Fruit fly (Drosophila melanogaster): Measurements from ENCODE around the gene CG17350.

CG17350 gene

dm6 chr2L:19416602-19417497 is 36.1 kb downstream of the CG17350 start, which contains the start of gene Lectin-galC1 (continued):
- TF ChIP-seq Hsf (GFP tag; optimal IDR thresholded peaks at IDR 0.05) = peak; percentile 89
- peak; percentile 36; the same call in 1 of the 3 replicates for TF ChIP-seq C15 (GFP tag; IDR thresholded peaks at IDR 0.05)
- TF ChIP-seq ewg (GFP tag; optimal IDR thresholded peaks at IDR 0.05) = peak; percentile 81
- TF ChIP-seq H15 (GFP tag; IDR thresholded peaks at IDR 0.05) = peak; percentile 76
- peak; percentile 72 for TF ChIP-seq CG33557 (GFP tag; optimal IDR thresholded peaks at IDR 0.05)
- peak; percentile 80 for TF ChIP-seq Fer3 (tag; optimal IDR thresholded peaks at IDR 0.05)
- peak; percentile 85 for TF ChIP-seq Ada2b (GFP tag; IDR thresholded peaks at IDR 0.05)
- TF ChIP-seq CG7786 (GFP tag; optimal IDR thresholded peaks at IDR 0.05) = peak; percentile 74
- TF ChIP-seq Kr (GFP tag; optimal IDR thresholded peaks at IDR 0.05) = no peak
- peak; percentile 88 for TF ChIP-seq PHDP (tag; optimal IDR thresholded peaks at IDR 0.05)
- TF ChIP-seq zf30C (GFP tag; optimal IDR thresholded peaks at IDR 0.05) = peak; percentile 84
- peak; percentile 36; the same call in 1 of the 2 replicates for TF ChIP-seq klu (GFP tag; IDR thresholded peaks at IDR 0.05)
- peak; percentile 89 for TF ChIP-seq ATbp (GFP tag; optimal IDR thresholded peaks at IDR 0.05)
- TF ChIP-seq ems (GFP tag; optimal IDR thresholded peaks at IDR 0.05) = peak; percentile 89
- peak; percentile 42 for TF ChIP-seq Fer2 (tag; optimal IDR thresholded peaks at IDR 0.05)
- TF ChIP-seq Dek (tag; optimal IDR thresholded peaks at IDR 0.05) = peak; percentile 73
- peak; percentile 86 for TF ChIP-seq bab2 (GFP tag; optimal IDR thresholded peaks at IDR 0.05)
- TF ChIP-seq Sry-β (GFP tag; optimal IDR thresholded peaks at IDR 0.05) = no peak
- peak; percentile 63 for TF ChIP-seq CG9932 (GFP tag; IDR thresholded peaks at IDR 0.05)
- peak; percentile 8 for TF ChIP-seq CG7987 (GFP tag; optimal IDR thresholded peaks at IDR 0.05)
- peak; percentile 57 for TF ChIP-seq wek (GFP tag; optimal IDR thresholded peaks at IDR 0.05)
- TF ChIP-seq CG11085 (GFP tag; IDR thresholded peaks at IDR 0.05) = 0 out of 2 replicates have a peak, but pooled peaks have one; percentile 41
- TF ChIP-seq Side (GFP tag; optimal IDR thresholded peaks at IDR 0.05) = peak; percentile 87
- TF ChIP-seq CG8290 (GFP tag; optimal IDR thresholded peaks at IDR 0.05) = peak; percentile 64
- TF ChIP-seq CG8290 (tag; optimal IDR thresholded peaks at IDR 0.05) = peak in 1 of 2 experiments; percentile 61
- TF ChIP-seq pum (GFP tag; optimal IDR thresholded peaks at IDR 0.05) = peak; percentile 88
- peak; percentile 87 for TF ChIP-seq ken (GFP tag; IDR thresholded peaks at IDR 0.05)
- TF ChIP-seq pfk (GFP tag; optimal IDR thresholded peaks at IDR 0.05) = peak; percentile 62
- TF ChIP-seq B-H1 (GFP tag; IDR thresholded peaks at IDR 0.05) = peak; percentile 81
- TF ChIP-seq schlank (tag; optimal IDR thresholded peaks at IDR 0.05) = peak; percentile 33
- peak; percentile 54; the same call in 1 of the 2 replicates for TF ChIP-seq gt (GFP tag; IDR thresholded peaks at IDR 0.05)
- peak; percentile 76 for TF ChIP-seq CG5953 (GFP tag; IDR thresholded peaks at IDR 0.05)
- peak; percentile 72 for TF ChIP-seq crc (GFP tag; optimal IDR thresholded peaks at IDR 0.05)
- peak; percentile 77 for TF ChIP-seq CG14050 (GFP tag; IDR thresholded peaks at IDR 0.05)
- no peak for TF ChIP-seq Hmx (GFP tag; optimal IDR thresholded peaks at IDR 0.05)
- peak; percentile 80 for TF ChIP-seq CG10147 (GFP tag; optimal IDR thresholded peaks at IDR 0.05)
- TF ChIP-seq nau (GFP tag; optimal IDR thresholded peaks at IDR 0.05) = peak; percentile 74
- peak; percentile 88 for TF ChIP-seq CHES-1-like (GFP tag; optimal IDR thresholded peaks at IDR 0.05)
- no peak for TF ChIP-seq Doc2 (GFP tag; IDR thresholded peaks at IDR 0.05)
- peak; percentile 78 for TF ChIP-seq maf-S (GFP tag; optimal IDR thresholded peaks at IDR 0.05)
- peak; percentile 92 for TF ChIP-seq Xrp1 (GFP tag; IDR thresholded peaks at IDR 0.05)
- TF ChIP-seq CG13894 (tag; optimal IDR thresholded peaks at IDR 0.05) = no peak
- TF ChIP-seq TFAM (GFP tag; optimal IDR thresholded peaks at IDR 0.05) = no peak
- TF ChIP-seq Hey (tag; optimal IDR thresholded peaks at IDR 0.05) = peak; percentile 28
- TF ChIP-seq dysf (GFP tag; IDR thresholded peaks at IDR 0.05) = peak; percentile 89
- TF ChIP-seq gce (GFP tag; IDR thresholded peaks at IDR 0.05) = peak; percentile 72; the same call in 2 of the 3 replicates
- peak; percentile 88 for TF ChIP-seq row (GFP tag; IDR thresholded peaks at IDR 0.05)
- TF ChIP-seq Max (GFP tag; optimal IDR thresholded peaks at IDR 0.05) = peak; percentile 80
- no peak for TF ChIP-seq CG8478 (optimal IDR thresholded peaks at IDR 0.05)
- peak; percentile 81 for TF ChIP-seq CG17385 (GFP tag; optimal IDR thresholded peaks at IDR 0.05)
